Fruit fly (Drosophila melanogaster): ENCODE results near the gene CG6225.

DNA sequence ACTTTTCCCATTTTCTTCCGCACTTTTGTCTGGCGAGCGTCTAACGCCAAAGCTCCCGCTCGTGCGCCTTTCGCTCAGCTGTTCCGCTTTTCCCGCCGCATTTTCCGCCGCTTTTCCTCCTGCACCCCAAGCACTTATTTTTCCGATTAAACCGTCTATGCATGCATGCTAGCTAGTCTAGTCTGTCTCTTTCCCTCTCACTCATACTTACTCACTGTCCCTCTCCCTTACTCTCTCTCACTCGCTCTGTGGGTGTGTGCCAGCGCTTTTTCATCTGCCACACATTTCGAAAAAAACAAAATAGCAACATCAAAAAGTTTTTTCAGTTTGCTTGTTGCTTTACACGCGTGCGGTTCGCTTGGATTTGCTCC lies at the start of gene CG6225:
- TF ChIP-seq h (optimal IDR thresholded peaks at IDR 0.05) (no peak), Sin3A (optimal IDR thresholded peaks at IDR 0.05) (no peak), ttk (optimal IDR thresholded peaks at IDR 0.05) (no peak), insv (optimal IDR thresholded peaks at IDR 0.05) (no peak)
